Fruit fly (Drosophila melanogaster) whole organism, wandering third instar larva: ENCODE data around the gene CG13024.

Source experiments
- Abd-B ChIP-seq: fragments of >200 bp; optimal IDR thresholded peaks from 2 replicates; lab custom pipeline; 2017; ENCODE audit warnings: missing biosample characterization, missing genetic modification characterization
- CG32264 ChIP-seq: fragments of 200-800 bp; sonication (Bioruptor generic); optimal IDR thresholded peaks from 2 replicates; lab custom pipeline; 2016; ENCODE audit warnings: missing biosample characterization, missing genetic modification characterization
- OdsH ChIP-seq: fragments of 200-800 bp; sonication (Bioruptor generic); optimal IDR thresholded peaks from 2 replicates; lab custom pipeline; 2016; ENCODE audit warnings: missing biosample characterization, mild to moderate bottlenecking, missing genetic modification characterization
- fru ChIP-seq: fragments of 200-800 bp; sonication (Bioruptor generic); optimal IDR thresholded peaks from 3 replicates; lab custom pipeline; 2016; ENCODE audit warnings: missing biosample characterization, mild to moderate bottlenecking, missing genetic modification characterization
- jim ChIP-seq: fragments of 175-275, 200-325 bp; sonication (Bioruptor generic); optimal IDR thresholded peaks from 2 replicates; lab custom pipeline; 2016; ENCODE audit warnings: missing biosample characterization, mild to moderate bottlenecking, missing genetic modification characterization
- lola ChIP-seq: fragments of >200 bp; optimal IDR thresholded peaks from 2 replicates; lab custom pipeline; 2017; ENCODE audit warnings: missing biosample characterization, missing genetic modification characterization
- pan ChIP-seq: fragments of >200 bp; optimal IDR thresholded peaks from 2 replicates; lab custom pipeline; 2017
- psq ChIP-seq: fragments of 200-800 bp; sonication (Bioruptor generic); optimal IDR thresholded peaks from 3 replicates; lab custom pipeline; 2017; ENCODE audit warnings: missing biosample characterization, mild to moderate bottlenecking, missing genetic modification characterization, moderate library complexity
- usp ChIP-seq: fragments of >200 bp; optimal IDR thresholded peaks from 2 replicates; lab custom pipeline; 2017; ENCODE audit warnings: missing biosample characterization, missing genetic modification characterization

DNA sequence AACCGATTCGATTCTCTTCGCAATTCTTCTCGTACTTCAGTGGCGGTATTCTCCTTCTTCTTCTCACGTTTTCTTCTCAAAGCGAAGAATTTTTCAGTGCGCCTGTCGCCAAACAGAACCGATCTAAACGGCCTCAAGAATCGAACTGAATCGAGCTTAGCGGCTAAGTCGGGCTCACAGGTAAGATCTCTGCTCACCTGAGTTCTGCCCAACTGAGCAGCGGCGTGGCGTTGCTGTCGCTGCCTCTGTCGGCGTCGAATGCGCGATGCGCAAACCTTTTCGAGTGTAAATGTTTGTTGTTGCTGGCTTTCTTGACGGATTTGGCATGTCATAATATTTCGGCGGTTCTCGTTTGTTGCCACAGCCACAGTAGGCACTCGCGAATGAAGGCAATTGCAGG lies 17.0 kb downstream of the CG13024 start:
- TF ChIP-seq jim (no peak), CG32264 (GFP tag; lab: Kevin White, UChicago) (no peak), lola (no peak), psq (no peak), Abd-B (GFP tag; lab: Kevin White, UChicago) (no peak), fru (GFP tag; lab: Kevin White, UChicago) (no peak), OdsH (GFP tag; lab: Kevin White, UChicago) (no peak), usp (GFP tag; lab: Kevin White, UChicago) (no peak), pan (lab: Kevin White, UChicago) (no peak)
